Fruit fly (Drosophila melanogaster): ENCODE results near the gene CG46514.
"Not testable (repeated sequence)": the region's sequence is repeated elsewhere in the genome, so short reads cannot be mapped to it uniquely, and the experiment has no call there.

DNA sequence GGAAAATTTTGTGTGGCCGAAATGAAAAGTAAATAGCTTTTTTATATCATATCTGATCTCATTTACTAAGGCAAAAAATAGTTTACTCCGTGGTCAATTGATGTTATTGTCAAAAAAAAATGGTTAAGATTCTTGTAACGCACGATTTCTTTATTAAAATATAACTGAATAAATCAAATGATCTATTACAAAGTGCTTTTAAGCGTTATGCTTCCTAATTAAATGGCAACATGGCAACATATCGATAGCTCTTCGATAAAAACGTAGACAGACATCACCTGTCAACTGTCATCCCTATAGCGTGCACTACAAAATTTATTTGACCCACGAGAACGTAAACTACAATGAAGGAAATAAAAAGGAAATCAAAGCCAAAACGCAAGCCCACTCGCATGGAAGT, 44.4 kb upstream of the CG46514 start, which contains the start of gene CG46505:
- not testable (repeated sequence) for TF ChIP-seq CTCF, CG8478 (optimal IDR thresholded peaks at IDR 0.05)
